Fruit fly (Drosophila melanogaster) whole organism, adult: ENCODE data around the gene Ubc87F.

ENCODE experiments used
- CG12768 ChIP-seq: fragments of 200-800 bp; sonication (Bioruptor generic); optimal IDR thresholded peaks from 2 replicates; lab custom pipeline; 2017; ENCODE audit warnings: missing biosample characterization, missing genetic modification characterization, mild to moderate bottlenecking, moderate library complexity, missing genetic modification reagents
- CG14711 ChIP-seq: fragments of 200-800 bp; sonication (Bioruptor generic); optimal IDR thresholded peaks from 2 replicates; lab custom pipeline; 2018; ENCODE audit warnings: missing biosample characterization, mild to moderate bottlenecking, missing genetic modification characterization, moderate library complexity
- CG33017 ChIP-seq: fragments of 200-800 bp; sonication (Bioruptor generic); optimal IDR thresholded peaks from 2 replicates; lab custom pipeline; 2018; ENCODE audit warnings: missing biosample characterization, mild to moderate bottlenecking, missing genetic modification characterization, moderate library complexity
- CG7045 ChIP-seq: fragments of 200-800 bp; sonication (Bioruptor generic); optimal IDR thresholded peaks from 2 replicates; lab custom pipeline; 2017; ENCODE audit warnings: missing biosample characterization, mild to moderate bottlenecking, missing genetic modification characterization
- CG7101 ChIP-seq: fragments of 200-800 bp; sonication (Bioruptor generic); optimal IDR thresholded peaks from 2 replicates; lab custom pipeline; 2018; ENCODE audit warnings: missing biosample characterization, mild to moderate bottlenecking, missing genetic modification characterization, moderate library complexity
- Clk ChIP-seq: fragments of 200-800 bp; sonication (Bioruptor generic); optimal IDR thresholded peaks from 2 replicates; lab custom pipeline; 2017; ENCODE audit warnings: missing biosample characterization, missing genetic modification characterization
- Crg-1 ChIP-seq: fragments of 200-800 bp; sonication (Bioruptor generic); optimal IDR thresholded peaks from 2 replicates; lab custom pipeline; 2016; ENCODE audit warnings: missing biosample characterization, missing genetic modification characterization
- Hr96 ChIP-seq: fragments of 200-800 bp; sonication (Bioruptor generic); optimal IDR thresholded peaks from 2 replicates; lab custom pipeline; 2016; ENCODE audit warnings: missing biosample characterization, missing genetic modification characterization
- Mnt ChIP-seq: fragments of 200-800 bp; sonication (Bioruptor generic); optimal IDR thresholded peaks from 2 replicates; lab custom pipeline; 2016; ENCODE audit warnings: missing biosample characterization, mild to moderate bottlenecking, missing genetic modification characterization
- cnc ChIP-seq, 2 experiments: fragments of >200 bp; optimal IDR thresholded peaks; 2 replicates each; lab custom pipeline; 2017
- ovo ChIP-seq: fragments of 200-800 bp; sonication (Bioruptor generic); optimal IDR thresholded peaks from 2 replicates; lab custom pipeline; 2016; ENCODE audit warnings: missing biosample characterization, missing genetic modification characterization
- tj ChIP-seq: fragments of 200-800 bp; sonication (Bioruptor generic); optimal IDR thresholded peaks from 3 replicates; lab custom pipeline; 2017; ENCODE audit warnings: missing biosample characterization, mild to moderate bottlenecking, missing genetic modification characterization, moderate library complexity

DNA sequence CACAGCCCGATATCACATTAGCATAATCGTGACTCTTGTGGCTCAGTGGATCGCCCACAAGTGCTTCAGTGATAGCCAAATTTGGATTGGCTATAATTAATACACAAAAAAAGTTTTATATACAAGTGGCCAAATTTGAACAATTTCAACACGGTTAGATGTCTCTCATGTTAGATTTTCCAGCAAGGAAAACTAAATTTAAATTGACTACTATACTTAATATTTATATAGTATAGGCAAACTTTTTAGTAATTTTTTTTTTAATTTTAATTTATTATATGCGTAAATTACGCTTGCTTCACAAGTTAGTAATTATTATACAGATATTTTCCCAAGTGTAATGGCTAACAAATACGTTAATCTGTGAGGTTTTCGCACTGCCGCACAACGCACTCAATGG is 47.0 kb upstream of the Ubc87F start:
- TF ChIP-seq Clk (GFP tag; lab: Kevin White, UChicago) (no peak), CG7101 (tag; lab: Kevin White, UChicago) (no peak), Hr96 (GFP tag; lab: Kevin White, UChicago) (no peak), cnc (optimal IDR thresholded peaks at IDR 0.05; lab: Kevin White, UChicago) (no peak), tj (GFP tag; lab: Kevin White, UChicago) (no peak), CG14711 (no peak), Crg-1 (GFP tag; lab: Kevin White, UChicago) (no peak), CG7045 (GFP tag; lab: Kevin White, UChicago) (no peak), ovo (GFP tag; lab: Kevin White, UChicago) (no peak), Mnt (GFP tag; lab: Kevin White, UChicago) (no peak), CG12768 (no peak), CG33017 (tag; lab: Kevin White, UChicago) (no peak)
